Worm (Caenorhabditis elegans): ENCODE results near the gene adr-2.
A peak's percentile ranks its signal among the peaks of the same experiment; 100 is the strongest.

adr-2 gene

ce11 chrIII:7272088-7272487 lies 39.4 kb upstream of the adr-2 start:
- TF ChIP-seq sup-37 (GFP tag; optimal IDR thresholded peaks at IDR 0.05) (no peak), sptf-1 (tag; optimal IDR thresholded peaks at IDR 0.05) (no peak), elt-2 (tag; optimal IDR thresholded peaks at IDR 0.05) (peak; percentile 40), nhr-20 (tag; optimal IDR thresholded peaks at IDR 0.05) (peak; percentile 84), mdl-1 (tag; optimal IDR thresholded peaks at IDR 0.05) (peak in 1 of 2 experiments; percentile 87), nhr-237 (tag; optimal IDR thresholded peaks at IDR 0.05) (no peak), unc-30 (tag; optimal IDR thresholded peaks at IDR 0.05) (no peak), egl-27 (tag; optimal IDR thresholded peaks at IDR 0.05) (no peak), ceh-63 (GFP tag; optimal IDR thresholded peaks at IDR 0.05) (no peak), unc-62 (GFP tag; optimal IDR thresholded peaks at IDR 0.05) (no peak), fkh-10 (GFP tag; optimal IDR thresholded peaks at IDR 0.05) (no peak), isw-1 (GFP tag; IDR thresholded peaks at IDR 0.05) (no peak), ets-5 (GFP tag; IDR thresholded peaks at IDR 0.05) (no peak), pax-3 (tag; optimal IDR thresholded peaks at IDR 0.05) (peak; percentile 41), egl-13 (tag; optimal IDR thresholded peaks at IDR 0.05) (no peak), jun-1 (tag; optimal IDR thresholded peaks at IDR 0.05) (peak; percentile 9), ceh-8 (GFP tag; optimal IDR thresholded peaks at IDR 0.05) (no peak), ceh-82 (tag; optimal IDR thresholded peaks at IDR 0.05) (no peak), fos-1 (tag; optimal IDR thresholded peaks at IDR 0.05) (no peak), efl-1 (optimal IDR thresholded peaks at IDR 0.05) (peak; percentile 27 to 60), efl-1 (GFP tag; optimal IDR thresholded peaks at IDR 0.05 in 1 of 2) (peak; percentile 56 to 96), C04F5.9 (tag; optimal IDR thresholded peaks at IDR 0.05) (no peak), tlp-1 (tag; optimal IDR thresholded peaks at IDR 0.05) (no peak), F16B12.6 (tag; optimal IDR thresholded peaks at IDR 0.05) (no peak), alr-1 (tag; optimal IDR thresholded peaks at IDR 0.05; ENCODE audit: borderline replicate concordance) (no peak), lin-39 (tag; optimal IDR thresholded peaks at IDR 0.05) (no peak), zag-1 (tag; optimal IDR thresholded peaks at IDR 0.05) (no peak), skn-1 (tag; optimal IDR thresholded peaks at IDR 0.05) (peak; percentile 65), snpc-4 (tag; optimal IDR thresholded peaks at IDR 0.05) (peak; percentile 2), efl-3 (GFP tag; optimal IDR thresholded peaks at IDR 0.05) (peak; percentile 4), pqm-1 (tag; optimal IDR thresholded peaks at IDR 0.05) (no peak), lir-3 (tag; optimal IDR thresholded peaks at IDR 0.05; ENCODE audit: poor library complexity) (peak; percentile 56), unc-98 (GFP tag; IDR thresholded peaks at IDR 0.05) (no peak), vab-15 (tag; optimal IDR thresholded peaks at IDR 0.05) (no peak), nhr-90 (tag; optimal IDR thresholded peaks at IDR 0.05; ENCODE audit: poor library complexity) (peak; percentile 57), unc-86 (tag; optimal IDR thresholded peaks at IDR 0.05) (peak; percentile 50), mab-9 (GFP tag; IDR thresholded peaks at IDR 0.05) (no peak), ceh-88 (GFP tag; IDR thresholded peaks at IDR 0.05) (0 out of 2 replicates have a peak, but pooled peaks have one; percentile 32), Y116A8C.19 (tag; optimal IDR thresholded peaks at IDR 0.05; ENCODE audit: borderline replicate concordance) (no peak), nhr-84 (tag; optimal IDR thresholded peaks at IDR 0.05) (no peak), aha-1 (tag; optimal IDR thresholded peaks at IDR 0.05) (no peak), nhr-28 (tag; optimal IDR thresholded peaks at IDR 0.05) (no peak), irx-1 (tag; optimal IDR thresholded peaks at IDR 0.05) (peak; percentile 24), aly-2 (tag; optimal IDR thresholded peaks at IDR 0.05) (no peak), nhr-19 (GFP tag; conservative IDR thresholded peaks at IDR 0.05) (peak; percentile 68), lin-13 (GFP tag; optimal IDR thresholded peaks at IDR 0.05) (peak; percentile 62), unc-130 (tag; optimal IDR thresholded peaks at IDR 0.05) (peak; percentile 62), dpl-1 (GFP tag; optimal IDR thresholded peaks at IDR 0.05) (peak; percentile 24 to 58 (median 58)), lin-14 (GFP tag; optimal IDR thresholded peaks at IDR 0.05) (peak; percentile 93), fkh-8 (tag; optimal IDR thresholded peaks at IDR 0.05) (no peak), hlh-4 (tag; optimal IDR thresholded peaks at IDR 0.05) (no peak), ama-1 (optimal IDR thresholded peaks at IDR 0.05) (no peak), zip-4 (GFP tag; optimal IDR thresholded peaks at IDR 0.05) (no peak), tbx-2 (tag; optimal IDR thresholded peaks at IDR 0.05) (peak; percentile 39)
